Worm (Caenorhabditis elegans) whole organism, early embryonic: Measurements from ENCODE around the gene F59C12.4.

Experiments
- B0310.2 ChIP-seq: sonication (generic microtip); optimal IDR thresholded peaks from 2 replicates; lab custom pipeline; 2016; ENCODE audit warnings: mild to moderate bottlenecking, missing genetic modification characterization, missing compliant biosample characterization
- aly-1 ChIP-seq: sonication (generic microtip); optimal IDR thresholded peaks from 2 replicates; lab custom pipeline; 2016; ENCODE audit warnings: missing genetic modification characterization, missing compliant biosample characterization
- ama-1 ChIP-seq: fragments of 150-350 bp; optimal IDR thresholded peaks from 2 replicates; lab custom pipeline; 2014
- ceh-13 ChIP-seq: fragments of 200-800 bp; sonication (Bioruptor generic); optimal IDR thresholded peaks from 2 replicates; lab custom pipeline; 2018; ENCODE audit warnings: mild to moderate bottlenecking, missing genetic modification characterization, missing compliant biosample characterization
- ceh-36 ChIP-seq: sonication (generic microtip); optimal IDR thresholded peaks from 2 replicates; lab custom pipeline; 2016; ENCODE audit warnings: missing genetic modification characterization, inconsistent platforms, missing compliant biosample characterization
- ets-7 ChIP-seq: sonication (generic microtip); optimal IDR thresholded peaks from 2 replicates; lab custom pipeline; 2016; ENCODE audit warnings: missing genotype, missing genetic modification characterization, missing compliant biosample characterization
- hmg-4 ChIP-seq: fragments of 200-800 bp; sonication (Bioruptor generic); optimal IDR thresholded peaks from 2 replicates; lab custom pipeline; 2018; ENCODE audit warnings: mild to moderate bottlenecking, missing genetic modification characterization, missing compliant biosample characterization
- hnd-1 ChIP-seq: sonication (generic microtip); optimal IDR thresholded peaks from 2 replicates; lab custom pipeline; 2016; ENCODE audit warnings: missing genetic modification characterization, missing compliant biosample characterization
- scrt-1 ChIP-seq: fragments of 200-800 bp; sonication (Bioruptor generic); IDR thresholded peaks from 2 replicates; pipeline ENCODE4 v1.3.6; 2022; ENCODE audit warnings: missing genetic modification characterization, missing compliant biosample characterization
- tbx-11 ChIP-seq: fragments of 200-800 bp; sonication (Bioruptor generic); IDR thresholded peaks from 2 replicates; pipeline ENCODE4 v1.3.6; 2022; ENCODE audit warnings: missing genetic modification characterization, missing compliant biosample characterization
- tra-4 ChIP-seq: sonication (generic microtip); optimal IDR thresholded peaks from 2 replicates; lab custom pipeline; 2017; ENCODE audit warnings: missing genetic modification characterization, missing compliant biosample characterization

ce11 chrX:16607128-16607527 is 4.7 kb upstream of the F59C12.4 start:
- TF ChIP-seq ceh-36 (tag; lab: Kevin White, UChicago) (no peak), aly-1 (tag; lab: Kevin White, UChicago) (no peak), B0310.2 (no peak), ama-1 (lab: Kevin White, UChicago) (no peak), scrt-1 (no peak), tra-4 (tag; lab: Kevin White, UChicago) (no peak), hnd-1 (tag; lab: Kevin White, UChicago) (no peak), ets-7 (no peak), ceh-13 (no peak), tbx-11 (GFP tag; lab: Robert Waterston, UW) (no peak), hmg-4 (GFP tag; lab: Kevin White, UChicago) (no peak)
